Worm (Caenorhabditis elegans) whole organism, mixed stage, embryonic: ENCODE data around the gene F46C5.2.

Source experiments
- elt-1 ChIP-seq: sonication (generic microtip); optimal IDR thresholded peaks from 2 replicates; lab custom pipeline; 2017; ENCODE audit warnings: missing genetic modification characterization, mild to moderate bottlenecking, missing compliant biosample characterization, antibody characterized with exemption, moderate library complexity, borderline replicate concordance; ENCODE audit not compliant: insufficient read depth
- snpc-4 ChIP-seq: fragments of 150-350 bp; optimal IDR thresholded peaks from 2 replicates; lab custom pipeline; 2014; ENCODE audit warnings: missing biosample characterization, missing genetic modification characterization

ce11 chrII:8845298-8845697 lies 16.2 kb upstream of the F46C5.2 start, which contains the start of gene agxt-1:
- TF ChIP-seq snpc-4 (tag; lab: Kevin White, UChicago) (no peak), elt-1 (tag; lab: Kevin White, UChicago) (no peak)
